Worm (Caenorhabditis elegans) whole organism, midembryonic: Measurements from ENCODE around the gene lin-2.

ENCODE experiments used
- cog-1 ChIP-seq: sonication (generic microtip); optimal IDR thresholded peaks from 2 replicates; lab custom pipeline; 2016; ENCODE audit warnings: missing genetic modification characterization, missing compliant biosample characterization
- med-1 ChIP-seq: sonication (generic microtip); optimal IDR thresholded peaks from 2 replicates; lab custom pipeline; 2017; ENCODE audit warnings: missing genetic modification characterization, mild to moderate bottlenecking, missing compliant biosample characterization, antibody characterized with exemption, missing genetic modification reagents; ENCODE audit not compliant: insufficient read depth
- ref-1 ChIP-seq: fragments of 200-800 bp; sonication (Bioruptor generic); conservative IDR thresholded peaks from 2 replicates; pipeline ENCODE4 v1.3.6; 2022; ENCODE audit warnings: missing genetic modification reagents, missing genetic modification characterization, missing compliant biosample characterization
- ztf-23 ChIP-seq: fragments of 200-800 bp; sonication (Bioruptor generic); IDR thresholded peaks from 2 replicates; pipeline ENCODE4 v1.3.6; 2022; ENCODE audit warnings: missing genetic modification reagents, missing genetic modification characterization, missing compliant biosample characterization

DNA sequence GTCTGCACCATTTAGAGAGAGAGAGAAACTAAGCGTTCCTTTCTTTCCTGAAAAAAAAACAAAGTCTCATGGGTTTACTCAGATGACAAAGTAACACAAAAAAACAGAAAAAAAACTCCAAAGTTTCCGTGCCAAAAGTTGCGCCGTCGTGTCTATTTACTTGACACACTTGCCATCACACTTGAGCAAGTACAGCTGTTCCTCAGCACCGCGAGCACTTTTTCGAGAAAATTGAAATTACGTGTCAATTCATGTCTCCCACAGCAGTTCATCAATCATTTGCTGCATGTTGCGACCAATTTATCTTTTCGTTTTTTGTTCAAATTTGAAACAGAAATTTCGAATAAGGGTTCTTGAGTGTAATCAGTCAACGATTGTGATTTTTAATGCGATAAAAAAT, 22.6 kb upstream of the lin-2 start:
- no peak for TF ChIP-seq med-1 (GFP tag; lab: Kevin White, UChicago)
- TF ChIP-seq cog-1 (tag; lab: Kevin White, UChicago) = no peak
- TF ChIP-seq ztf-23 (GFP tag; lab: Robert Waterston, UW) = no peak
- TF ChIP-seq ref-1 (GFP tag; lab: Robert Waterston, UW) = no peak
